Worm (Caenorhabditis elegans) whole organism, late embryonic: ENCODE measurements around the gene cdc-25.3.

ENCODE experiments used
- C38D4.7 ChIP-seq: fragments of 200-800 bp; sonication (Bioruptor generic); optimal IDR thresholded peaks from 2 replicates; lab custom pipeline; 2018; ENCODE audit warnings: mild to moderate bottlenecking, missing genetic modification characterization, moderate library complexity, missing compliant biosample characterization
- F13H6.1 ChIP-seq: sonication (generic microtip); optimal IDR thresholded peaks from 2 replicates; lab custom pipeline; 2016; ENCODE audit warnings: missing genetic modification characterization, missing compliant biosample characterization
- K02D7.2 ChIP-seq: sonication (generic microtip); optimal IDR thresholded peaks from 2 replicates; lab custom pipeline; 2017; ENCODE audit warnings: mild to moderate bottlenecking, missing genetic modification characterization, missing compliant biosample characterization
- K09A11.1 ChIP-seq: sonication (generic microtip); optimal IDR thresholded peaks from 2 replicates; lab custom pipeline; 2017; ENCODE audit warnings: antibody characterized with exemption, mild to moderate bottlenecking, missing genetic modification characterization, missing compliant biosample characterization; ENCODE audit not compliant: insufficient read depth
- T23F11.4 ChIP-seq: fragments of 200-800 bp; sonication (Bioruptor generic); optimal IDR thresholded peaks from 2 replicates; lab custom pipeline; 2018; ENCODE audit warnings: mild to moderate bottlenecking, missing genetic modification characterization, missing compliant biosample characterization
- ceh-18 ChIP-seq: sonication (generic microtip); optimal IDR thresholded peaks from 2 replicates; lab custom pipeline; 2016; ENCODE audit warnings: missing genetic modification characterization, missing compliant biosample characterization
- ceh-2 ChIP-seq: sonication (generic microtip); optimal IDR thresholded peaks from 2 replicates; lab custom pipeline; 2016; ENCODE audit warnings: missing genotype, missing genetic modification characterization, missing compliant biosample characterization
- ceh-30 ChIP-seq: fragments of 150-350 bp; optimal IDR thresholded peaks from 2 replicates; lab custom pipeline; 2014; ENCODE audit warnings: missing biosample characterization, missing genetic modification characterization
- ceh-31 ChIP-seq: sonication (generic microtip); optimal IDR thresholded peaks from 2 replicates; lab custom pipeline; 2016; ENCODE audit warnings: missing genetic modification characterization, missing compliant biosample characterization
- ceh-34 ChIP-seq: sonication (generic microtip); optimal IDR thresholded peaks from 2 replicates; lab custom pipeline; 2016; ENCODE audit warnings: mild to moderate bottlenecking, missing genetic modification characterization, missing compliant biosample characterization
- ceh-45 ChIP-seq: fragments of 200-800 bp; sonication (Bioruptor generic); IDR thresholded peaks from 2 replicates; pipeline ENCODE4 v1.3.6; 2022; ENCODE audit warnings: missing genetic modification reagents, missing genetic modification characterization, missing compliant biosample characterization
- ceh-9 ChIP-seq: sonication (generic microtip); optimal IDR thresholded peaks from 2 replicates; lab custom pipeline; 2016; ENCODE audit warnings: mild to moderate bottlenecking, missing genetic modification characterization, inconsistent platforms, missing compliant biosample characterization
- elt-2 ChIP-seq: sonication (generic microtip); optimal IDR thresholded peaks from 2 replicates; lab custom pipeline; 2016; ENCODE audit warnings: missing genetic modification reagents, missing genetic modification characterization, missing compliant biosample characterization
- elt-4 ChIP-seq: sonication (generic microtip); optimal IDR thresholded peaks from 2 replicates; lab custom pipeline; 2016; ENCODE audit warnings: missing genetic modification characterization, missing compliant biosample characterization
- fkh-6 ChIP-seq: sonication (generic microtip); optimal IDR thresholded peaks from 2 replicates; lab custom pipeline; 2016; ENCODE audit warnings: missing genetic modification characterization, missing compliant biosample characterization
- gmeb-2 ChIP-seq: sonication (generic microtip); optimal IDR thresholded peaks from 2 replicates; lab custom pipeline; 2016; ENCODE audit warnings: missing genetic modification characterization, inconsistent platforms, missing compliant biosample characterization
- hlh-15 ChIP-seq: sonication (generic microtip); optimal IDR thresholded peaks from 2 replicates; lab custom pipeline; 2016; ENCODE audit warnings: missing genetic modification characterization, missing compliant biosample characterization
- hlh-30 ChIP-seq: sonication (generic microtip); optimal IDR thresholded peaks from 2 replicates; lab custom pipeline; 2017; ENCODE audit warnings: antibody characterized with exemption, missing genetic modification characterization, missing compliant biosample characterization; ENCODE audit not compliant: insufficient read depth
- lim-6 ChIP-seq: sonication (generic microtip); optimal IDR thresholded peaks from 2 replicates; lab custom pipeline; 2016; ENCODE audit warnings: missing genetic modification characterization, missing compliant biosample characterization
- mec-3 ChIP-seq: sonication (generic microtip); optimal IDR thresholded peaks from 2 replicates; lab custom pipeline; 2016; ENCODE audit warnings: borderline replicate concordance, missing genetic modification characterization, missing compliant biosample characterization
- nhr-232 ChIP-seq: sonication (generic microtip); optimal IDR thresholded peaks from 2 replicates; lab custom pipeline; 2016; ENCODE audit warnings: missing genetic modification characterization, missing compliant biosample characterization
- pax-1 ChIP-seq: fragments of 150-350 bp; optimal IDR thresholded peaks from 2 replicates; lab custom pipeline; 2014; ENCODE audit warnings: missing biosample characterization, missing genetic modification characterization
- pha-2 ChIP-seq: sonication (generic microtip); optimal IDR thresholded peaks from 2 replicates; lab custom pipeline; 2017; ENCODE audit warnings: mild to moderate bottlenecking, missing genetic modification characterization, missing compliant biosample characterization
- ref-2 ChIP-seq: sonication (generic microtip); optimal IDR thresholded peaks from 2 replicates; lab custom pipeline; 2016; ENCODE audit warnings: missing genetic modification characterization, missing compliant biosample characterization
- rnt-1 ChIP-seq: sonication (generic microtip); optimal IDR thresholded peaks from 2 replicates; lab custom pipeline; 2016; ENCODE audit warnings: missing genetic modification characterization, missing compliant biosample characterization
- sdc-2 ChIP-seq: sonication (generic microtip); optimal IDR thresholded peaks from 2 replicates; lab custom pipeline; 2016; ENCODE audit warnings: missing genotype, missing genetic modification characterization, missing compliant biosample characterization
- sox-2 ChIP-seq: fragments of 200-800 bp; sonication (Bioruptor generic); IDR thresholded peaks from 2 replicates; pipeline ENCODE4 v1.3.6; 2022; ENCODE audit warnings: missing genetic modification reagents, missing genetic modification characterization, missing compliant biosample characterization
- sox-4 ChIP-seq: sonication (generic microtip); optimal IDR thresholded peaks from 2 replicates; lab custom pipeline; 2017; ENCODE audit warnings: mild to moderate bottlenecking, missing genetic modification characterization, inconsistent platforms, missing compliant biosample characterization
- syd-9 ChIP-seq: sonication (generic microtip); optimal IDR thresholded peaks from 2 replicates; lab custom pipeline; 2016; ENCODE audit warnings: mild to moderate bottlenecking, missing genetic modification characterization, moderate library complexity, missing compliant biosample characterization
- tbx-2 ChIP-seq: sonication (generic microtip); optimal IDR thresholded peaks from 2 replicates; lab custom pipeline; 2016; ENCODE audit warnings: missing genetic modification characterization, missing compliant biosample characterization
- tbx-7 ChIP-seq: sonication (generic microtip); optimal IDR thresholded peaks from 2 replicates; lab custom pipeline; 2016; ENCODE audit warnings: missing genotype, missing genetic modification characterization, missing compliant biosample characterization
- ttx-3 ChIP-seq: sonication (generic microtip); optimal IDR thresholded peaks from 2 replicates; lab custom pipeline; 2016; ENCODE audit warnings: missing genetic modification reagents, missing genetic modification characterization, missing compliant biosample characterization
- unc-3 ChIP-seq, 2 experiments: fragments of 200-800 bp in 1 of 2; sonication (Bioruptor generic) in 1 of 2; sonication (generic microtip) in 1 of 2; conservative IDR thresholded peaks in 1 of 2; optimal IDR thresholded peaks in 1 of 2; 2 replicates each; pipeline versions ENCODE4 v1.3.6 to Lab custom; 2016 to 2022; ENCODE audit warnings: missing compliant biosample characterization in 2 of 2, missing genetic modification characterization in 2 of 2, missing genetic modification reagents in 1 of 2
- unc-42 ChIP-seq: sonication (generic microtip); optimal IDR thresholded peaks from 2 replicates; lab custom pipeline; 2016; ENCODE audit warnings: missing genotype, missing genetic modification characterization, missing compliant biosample characterization
- unc-86 ChIP-seq: sonication (generic microtip); optimal IDR thresholded peaks from 2 replicates; lab custom pipeline; 2016; ENCODE audit warnings: missing genetic modification characterization, missing compliant biosample characterization
- zip-5 ChIP-seq: sonication (generic microtip); optimal IDR thresholded peaks from 2 replicates; lab custom pipeline; 2016; ENCODE audit warnings: missing genetic modification characterization, missing compliant biosample characterization
- ztf-16 ChIP-seq: sonication (generic microtip); optimal IDR thresholded peaks from 2 replicates; lab custom pipeline; 2017; ENCODE audit warnings: missing genetic modification characterization, missing compliant biosample characterization

Gene cdc-25.3

DNA sequence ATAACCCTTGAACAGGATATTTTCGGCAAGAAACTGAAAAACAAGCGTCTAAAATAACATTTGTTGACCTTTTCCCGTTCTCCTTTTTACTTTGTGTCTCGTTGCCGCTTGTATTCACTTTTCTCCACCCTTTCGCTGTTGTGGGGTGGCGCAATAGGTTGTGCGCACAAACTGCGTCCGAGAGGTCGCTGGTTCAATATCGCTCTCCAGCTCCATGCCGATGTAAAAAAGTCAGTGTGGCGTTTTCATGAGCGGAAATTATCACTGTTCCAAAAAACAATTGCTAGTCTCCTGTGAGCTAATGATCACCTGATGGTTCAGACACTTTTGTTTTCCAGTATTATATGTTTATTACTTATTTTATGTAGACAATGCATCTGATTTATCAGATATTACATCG, 19.8 kb upstream of the cdc-25.3 start (continued):
- peak; percentile 77 for TF ChIP-seq ceh-31 (tag; lab: Kevin White, UChicago)
- TF ChIP-seq tbx-7 (tag; lab: Kevin White, UChicago) = peak; percentile 59
- TF ChIP-seq nhr-232 (tag; lab: Kevin White, UChicago) = peak; percentile 88
- peak; percentile 82 for TF ChIP-seq rnt-1 (tag; lab: Kevin White, UChicago)
- TF ChIP-seq K02D7.2 (tag; lab: Kevin White, UChicago) = peak; percentile 90
- TF ChIP-seq hlh-15 (tag; lab: Kevin White, UChicago) = peak; percentile 86
- peak; percentile 78 for TF ChIP-seq ceh-45 (GFP tag; lab: Robert Waterston, UW)
- TF ChIP-seq fkh-6 (tag; lab: Kevin White, UChicago) = peak; percentile 93
- TF ChIP-seq K09A11.1 (tag; lab: Kevin White, UChicago) = peak; percentile 72
- peak; percentile 76 for TF ChIP-seq sox-2 (GFP tag; lab: Robert Waterston, UW)
- peak; percentile 89 for TF ChIP-seq sox-4 (tag; lab: Kevin White, UChicago)
- peak; percentile 75 for TF ChIP-seq lim-6 (tag; lab: Kevin White, UChicago)
- peak; percentile 4 for TF ChIP-seq hlh-30 (tag; lab: Kevin White, UChicago)
- peak; percentile 62 for TF ChIP-seq zip-5 (tag; lab: Kevin White, UChicago)
- TF ChIP-seq syd-9 (tag; lab: Kevin White, UChicago) = peak; percentile 91
- TF ChIP-seq gmeb-2 (tag; lab: Kevin White, UChicago) = peak; percentile 89
- peak; percentile 84 for TF ChIP-seq ceh-18 (tag; lab: Kevin White, UChicago)
- peak; percentile 63 for TF ChIP-seq ref-2
- TF ChIP-seq ceh-2 (tag; lab: Kevin White, UChicago) = peak; percentile 86
- TF ChIP-seq T23F11.4 (GFP tag; lab: Kevin White, UChicago) = peak; percentile 85
- TF ChIP-seq unc-86 (tag; lab: Kevin White, UChicago) = peak; percentile 91
- no peak for TF ChIP-seq pax-1
- TF ChIP-seq elt-2 (tag; lab: Kevin White, UChicago) = peak; percentile 95
- TF ChIP-seq ceh-30 = no peak
- peak; percentile 94 for TF ChIP-seq ceh-34 (tag; lab: Kevin White, UChicago)
- TF ChIP-seq unc-3 (GFP tag; conservative IDR thresholded peaks at IDR 0.05; lab: Robert Waterston, UW) = peak; percentile 67
- peak; percentile 85 for TF ChIP-seq unc-3 (tag; optimal IDR thresholded peaks at IDR 0.05; lab: Kevin White, UChicago)
- TF ChIP-seq F13H6.1 (tag; lab: Kevin White, UChicago) = peak; percentile 69
- TF ChIP-seq sdc-2 (tag; lab: Kevin White, UChicago) = peak; percentile 78

DNA sequence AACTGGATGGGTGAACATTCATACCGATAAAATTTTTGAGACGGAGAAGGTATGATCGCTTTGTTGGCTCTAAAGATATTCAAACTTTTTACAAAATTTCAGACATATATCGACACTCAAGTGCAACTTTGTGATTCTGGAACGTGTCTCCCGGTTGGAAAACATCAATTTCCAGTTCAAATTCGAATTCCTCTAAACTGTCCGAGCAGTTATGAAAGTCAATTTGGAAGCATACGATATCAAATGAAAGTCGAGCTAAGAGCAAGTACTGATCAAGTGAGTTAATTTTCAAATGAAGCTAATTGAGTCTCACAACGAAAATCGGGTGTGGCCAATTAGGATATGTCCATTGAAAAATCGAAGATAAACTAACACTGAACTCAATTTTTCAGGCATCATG, 16.6 kb upstream of the cdc-25.3 start:
- TF ChIP-seq ceh-45 (GFP tag; lab: Robert Waterston, UW) (no peak), elt-4 (tag; lab: Kevin White, UChicago) (no peak), pax-1 (no peak), mec-3 (tag; lab: Kevin White, UChicago) (no peak), ttx-3 (tag; lab: Kevin White, UChicago) (no peak), ztf-16 (tag; lab: Kevin White, UChicago) (no peak), tbx-2 (tag; lab: Kevin White, UChicago) (no peak), ceh-2 (tag; lab: Kevin White, UChicago) (no peak), unc-42 (tag; lab: Kevin White, UChicago) (no peak), ceh-30 (no peak), C38D4.7 (GFP tag; lab: Kevin White, UChicago) (no peak), fkh-6 (tag; lab: Kevin White, UChicago) (no peak), pha-2 (tag; lab: Kevin White, UChicago) (no peak)

DNA sequence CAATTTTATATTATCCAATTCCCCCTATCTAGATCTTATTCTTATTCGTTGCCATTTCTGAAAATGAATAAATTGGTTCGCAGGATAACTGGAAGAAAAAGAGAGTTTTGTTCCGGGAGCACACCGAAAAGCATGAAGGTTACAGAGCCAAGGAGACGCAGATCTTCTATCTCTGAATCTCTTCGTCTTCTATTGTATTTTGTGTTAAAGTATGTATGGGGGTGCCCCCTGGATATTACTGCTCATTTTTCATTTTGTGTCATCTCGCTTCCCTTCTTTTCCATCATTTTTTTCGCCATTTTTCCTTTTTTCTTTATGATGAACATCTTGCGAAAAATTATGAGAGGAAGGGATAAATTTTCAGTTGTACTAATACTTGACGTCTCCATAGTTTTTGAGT, 16.0 kb upstream of the cdc-25.3 start:
- TF ChIP-seq K02D7.2 (tag; lab: Kevin White, UChicago) (no peak), ceh-9 (tag; lab: Kevin White, UChicago) (no peak)
